Fruit fly (Drosophila melanogaster) Kc167 (cell line): Measurements from ENCODE around the gene CG44303.

Experiments used
- Myc ChIP-seq: fragments of >200 bp; optimal IDR thresholded peaks from 2 replicates; lab custom pipeline; 2017; ENCODE audit warnings: missing external identifiers
- h ChIP-seq: fragments of >200 bp; optimal IDR thresholded peaks from 3 replicates; lab custom pipeline; 2018; ENCODE audit warnings: missing external identifiers
- insv ChIP-seq: fragments of >200 bp; optimal IDR thresholded peaks from 3 replicates; lab custom pipeline; 2018; ENCODE audit warnings: missing external identifiers
- psq ChIP-seq: fragments of >200 bp; optimal IDR thresholded peaks from 2 replicates; lab custom pipeline; 2017; ENCODE audit warnings: missing external identifiers
- ttk ChIP-seq: sonication (Bioruptor generic); optimal IDR thresholded peaks from 2 replicates; lab custom pipeline; 2017; ENCODE audit warnings: missing external identifiers

- TF ChIP-seq psq (lab: Kevin White, UChicago) = no peak
- TF ChIP-seq h (lab: Kevin White, UChicago) = no peak
- no peak for TF ChIP-seq ttk
- TF ChIP-seq Myc (lab: Kevin White, UChicago) = no peak
- TF ChIP-seq insv (lab: Kevin White, UChicago) = no peak
Observed at dm6 chrX:6705059-6705802, 18.0 kb upstream of the CG44303 start.
